Worm (Caenorhabditis elegans) whole organism, mixed stage, embryonic: ENCODE data around the gene T11G6.4.

ENCODE experiments used
- M03D4.4 ChIP-seq: sonication (generic microtip); optimal IDR thresholded peaks from 2 replicates; lab custom pipeline; 2017; ENCODE audit warnings: mild to moderate bottlenecking, missing genetic modification characterization, missing compliant biosample characterization
- bed-3 ChIP-seq: fragments of 200-800 bp; sonication (Bioruptor generic); optimal IDR thresholded peaks from 3 replicates; lab custom pipeline; 2018; ENCODE audit warnings: mild to moderate bottlenecking, missing genetic modification characterization, moderate library complexity, missing compliant biosample characterization
- blmp-1 ChIP-seq: fragments of 150-350 bp; optimal IDR thresholded peaks from 2 replicates; lab custom pipeline; 2014; ENCODE audit warnings: missing biosample characterization, missing genetic modification characterization
- ceh-39 ChIP-seq: fragments of 150-350 bp; optimal IDR thresholded peaks from 2 replicates; lab custom pipeline; 2014; ENCODE audit warnings: missing biosample characterization, missing genetic modification characterization
- ceh-43 ChIP-seq: fragments of 200-800 bp; sonication (Bioruptor generic); optimal IDR thresholded peaks from 2 replicates; lab custom pipeline; 2018; ENCODE audit warnings: mild to moderate bottlenecking, missing genetic modification characterization, moderate library complexity, missing compliant biosample characterization
- ceh-83 ChIP-seq: fragments of 200-800 bp; sonication (Bioruptor generic); optimal IDR thresholded peaks from 2 replicates; lab custom pipeline; 2018; ENCODE audit warnings: mild to moderate bottlenecking, missing genetic modification characterization, missing compliant biosample characterization
- ces-1 ChIP-seq: fragments of 150-350 bp; optimal IDR thresholded peaks from 2 replicates; lab custom pipeline; 2014; ENCODE audit warnings: missing biosample characterization, missing genetic modification reagents, missing genetic modification characterization
- cnd-1 ChIP-seq: fragments of 200-800 bp; sonication (Bioruptor generic); optimal IDR thresholded peaks from 2 replicates; lab custom pipeline; 2018; ENCODE audit warnings: mild to moderate bottlenecking, missing genetic modification characterization, missing compliant biosample characterization
- drap-1 ChIP-seq: fragments of 200-800 bp; sonication (Bioruptor generic); optimal IDR thresholded peaks from 3 replicates; lab custom pipeline; 2018; ENCODE audit warnings: mild to moderate bottlenecking, missing genetic modification characterization, missing compliant biosample characterization
- elt-1 ChIP-seq: sonication (generic microtip); optimal IDR thresholded peaks from 2 replicates; lab custom pipeline; 2017; ENCODE audit warnings: missing genetic modification characterization, mild to moderate bottlenecking, missing compliant biosample characterization, antibody characterized with exemption, moderate library complexity, borderline replicate concordance; ENCODE audit not compliant: insufficient read depth
- elt-3 ChIP-seq: fragments of 150-350 bp; optimal IDR thresholded peaks from 2 replicates; lab custom pipeline; 2014; ENCODE audit warnings: missing biosample characterization, missing genetic modification characterization
- flh-1 ChIP-seq: fragments of 200-800 bp; sonication (Bioruptor generic); optimal IDR thresholded peaks from 2 replicates; lab custom pipeline; 2018; ENCODE audit warnings: mild to moderate bottlenecking, missing genetic modification characterization, moderate library complexity, missing compliant biosample characterization
- ham-2 ChIP-seq: fragments of 200-800 bp; sonication (Bioruptor generic); optimal IDR thresholded peaks from 2 replicates; lab custom pipeline; 2018; ENCODE audit warnings: mild to moderate bottlenecking, missing genetic modification characterization, missing compliant biosample characterization
- hlh-1 ChIP-seq: fragments of 150-350 bp; optimal IDR thresholded peaks from 2 replicates; lab custom pipeline; 2014; ENCODE audit warnings: missing biosample characterization, missing genetic modification reagents, missing genetic modification characterization
- lin-13 ChIP-seq: fragments of 150-350 bp; optimal IDR thresholded peaks from 2 replicates; lab custom pipeline; 2014; ENCODE audit warnings: missing biosample characterization, missing genetic modification characterization
- lin-32 ChIP-seq: fragments of 200-800 bp; sonication (Bioruptor generic); optimal IDR thresholded peaks from 2 replicates; lab custom pipeline; 2018; ENCODE audit warnings: mild to moderate bottlenecking, missing genetic modification characterization, missing compliant biosample characterization
- lsy-2 ChIP-seq: fragments of 150-350 bp; optimal IDR thresholded peaks from 2 replicates; lab custom pipeline; 2014; ENCODE audit warnings: missing biosample characterization, missing genetic modification characterization
- mab-5 ChIP-seq: fragments of 150-350 bp; optimal IDR thresholded peaks from 2 replicates; lab custom pipeline; 2014; ENCODE audit warnings: missing biosample characterization, missing genetic modification characterization
- mep-1 ChIP-seq: fragments of 150-350 bp; optimal IDR thresholded peaks from 2 replicates; lab custom pipeline; 2017; ENCODE audit warnings: missing biosample characterization, missing genetic modification reagents, missing genetic modification characterization, inconsistent platforms
- mls-2 ChIP-seq: sonication (generic microtip); optimal IDR thresholded peaks from 2 replicates; lab custom pipeline; 2016; ENCODE audit warnings: mild to moderate bottlenecking, missing genetic modification characterization, moderate library complexity, missing compliant biosample characterization
- nhr-2 ChIP-seq: fragments of 150-350 bp; optimal IDR thresholded peaks from 2 replicates; lab custom pipeline; 2014; ENCODE audit warnings: missing biosample characterization, missing genetic modification characterization
- nhr-76 ChIP-seq: sonication (generic microtip); optimal IDR thresholded peaks from 2 replicates; lab custom pipeline; 2017; ENCODE audit warnings: missing biosample characterization, missing genetic modification characterization
- pha-4 ChIP-seq: fragments of 150-350 bp; optimal IDR thresholded peaks from 2 replicates; lab custom pipeline; 2018; ENCODE audit warnings: missing biosample characterization, missing genetic modification reagents, missing genetic modification characterization
- sem-2 ChIP-seq: fragments of 200-800 bp; sonication (Bioruptor generic); optimal IDR thresholded peaks from 2 replicates; lab custom pipeline; 2018; ENCODE audit warnings: mild to moderate bottlenecking, missing genetic modification characterization, missing compliant biosample characterization
- snpc-4 ChIP-seq: fragments of 150-350 bp; optimal IDR thresholded peaks from 2 replicates; lab custom pipeline; 2014; ENCODE audit warnings: missing biosample characterization, missing genetic modification characterization
- sptf-1 ChIP-seq: sonication (generic microtip); optimal IDR thresholded peaks from 2 replicates; lab custom pipeline; 2017; ENCODE audit warnings: mild to moderate bottlenecking, missing genetic modification characterization, moderate library complexity, missing compliant biosample characterization
- tbx-8 ChIP-seq: fragments of 200-800 bp; sonication (Bioruptor generic); optimal IDR thresholded peaks from 2 replicates; lab custom pipeline; 2018; ENCODE audit warnings: mild to moderate bottlenecking, missing genetic modification characterization, moderate library complexity, missing compliant biosample characterization
- unc-120 ChIP-seq: sonication (generic microtip); optimal IDR thresholded peaks from 2 replicates; lab custom pipeline; 2017; ENCODE audit warnings: missing genetic modification characterization, missing compliant biosample characterization; ENCODE audit not compliant: poor library complexity, severe bottlenecking
- unc-39 ChIP-seq: fragments of 150-350 bp; optimal IDR thresholded peaks from 2 replicates; lab custom pipeline; 2014; ENCODE audit warnings: missing biosample characterization, missing genetic modification characterization
- unc-62 ChIP-seq: fragments of 150-350 bp; optimal IDR thresholded peaks from 2 replicates; lab custom pipeline; 2014; ENCODE audit warnings: missing biosample characterization, missing genetic modification reagents, missing genetic modification characterization
- zip-8 ChIP-seq: fragments of 150-350 bp; optimal IDR thresholded peaks from 2 replicates; lab custom pipeline; 2014; ENCODE audit warnings: missing biosample characterization, missing genetic modification characterization
- ztf-11 ChIP-seq: fragments of 150-350 bp; optimal IDR thresholded peaks from 2 replicates; lab custom pipeline; 2014; ENCODE audit warnings: missing biosample characterization, missing genetic modification characterization

Gene T11G6.4

DNA sequence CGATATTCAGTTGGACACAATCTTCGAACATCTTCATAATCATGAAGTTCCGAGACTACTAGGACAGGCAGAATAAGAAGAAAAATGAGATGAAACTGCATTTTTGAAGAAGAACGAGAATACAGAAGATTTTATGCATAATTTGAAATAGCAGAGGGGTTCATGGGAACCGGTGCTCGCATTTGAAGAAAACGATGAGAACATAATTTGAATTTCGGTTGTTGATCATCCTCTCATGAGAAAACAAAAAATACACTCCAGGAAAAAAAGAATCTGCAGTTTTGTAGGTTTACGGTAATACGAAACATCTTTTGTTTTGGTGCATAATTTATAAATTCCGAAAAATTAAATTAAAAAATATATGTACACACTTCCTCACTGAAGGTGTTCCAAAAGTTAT, 34.2 kb upstream of the T11G6.4 start, which contains the start of gene srlf-11:
srlf-11 (minus strand) TSS at position 101 of the 400 bp plus-strand sequence.
- TF ChIP-seq mep-1 (no peak), drap-1 (GFP tag; lab: Kevin White, UChicago) (no peak), ceh-39 (no peak), pha-4 (no peak), ceh-43 (GFP tag; lab: Kevin White, UChicago) (no peak), lin-32 (GFP tag; lab: Kevin White, UChicago) (no peak), unc-62 (GFP tag; lab: Kevin White, UChicago) (no peak), M03D4.4 (no peak), blmp-1 (tag; lab: Kevin White, UChicago) (no peak), mls-2 (tag; lab: Kevin White, UChicago) (no peak), ham-2 (GFP tag; lab: Kevin White, UChicago) (no peak), elt-1 (tag; lab: Kevin White, UChicago) (no peak), zip-8 (tag; lab: Kevin White, UChicago) (no peak), cnd-1 (tag; lab: Kevin White, UChicago) (no peak), mab-5 (tag; lab: Kevin White, UChicago) (no peak), nhr-2 (tag; lab: Kevin White, UChicago) (no peak)

DNA sequence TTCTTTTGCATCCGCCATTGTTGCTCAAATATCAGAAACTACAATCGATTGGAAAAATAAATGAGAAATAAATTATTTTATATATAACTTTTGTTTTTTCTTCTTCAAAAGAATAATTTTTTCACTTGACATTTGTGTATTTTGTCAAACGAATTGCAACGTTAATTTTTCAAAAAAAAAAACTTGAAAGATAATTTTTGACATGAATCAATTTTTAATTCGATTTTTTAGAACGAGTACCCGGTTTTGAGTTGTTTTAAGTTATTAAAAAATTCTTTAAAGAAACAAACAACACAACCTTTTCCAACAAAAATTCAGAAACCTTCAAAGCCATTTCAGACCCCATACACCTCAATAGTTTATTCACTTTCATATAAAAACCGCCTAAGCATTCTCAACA, 32.5 kb upstream of the T11G6.4 start, which contains the start of gene F13E9.5:
F13E9.5 (minus strand) TSS at position 101 of the 400 bp plus-strand sequence.
- TF ChIP-seq hlh-1 (tag; lab: Kevin White, UChicago) (no peak), sem-2 (GFP tag; lab: Kevin White, UChicago) (no peak), ces-1 (no peak), ceh-83 (GFP tag; lab: Kevin White, UChicago) (no peak), zip-8 (tag; lab: Kevin White, UChicago) (no peak), flh-1 (GFP tag; lab: Kevin White, UChicago) (no peak)
- TF ChIP-seq, all 35 proteins: peak for 0

DNA sequence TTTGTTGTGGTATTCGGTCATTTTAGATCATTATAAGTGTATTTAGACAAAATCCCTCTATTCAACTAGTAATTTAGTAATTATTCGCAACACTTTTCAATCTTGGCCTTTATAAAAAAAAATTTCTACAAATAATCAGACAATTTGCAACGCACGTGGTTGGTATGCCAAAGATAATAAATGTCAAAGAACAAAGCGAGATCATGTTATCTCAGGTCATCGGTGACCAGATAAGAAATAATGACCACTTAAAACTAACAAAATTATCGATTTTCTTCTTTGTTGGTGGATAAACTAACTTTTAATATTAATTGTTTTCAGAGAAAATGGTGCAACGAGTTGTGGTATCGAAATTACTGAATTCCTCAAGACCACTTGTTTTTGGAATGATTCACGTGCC, 29.5 kb upstream of the T11G6.4 start, which contains the start of gene F13E9.13:
F13E9.13 (plus strand) TSS at position 317 of the 400 bp plus-strand sequence.
- no peak for TF ChIP-seq ceh-83 (GFP tag; lab: Kevin White, UChicago)
- TF ChIP-seq elt-1 (tag; lab: Kevin White, UChicago), result peak; percentile 88

DNA sequence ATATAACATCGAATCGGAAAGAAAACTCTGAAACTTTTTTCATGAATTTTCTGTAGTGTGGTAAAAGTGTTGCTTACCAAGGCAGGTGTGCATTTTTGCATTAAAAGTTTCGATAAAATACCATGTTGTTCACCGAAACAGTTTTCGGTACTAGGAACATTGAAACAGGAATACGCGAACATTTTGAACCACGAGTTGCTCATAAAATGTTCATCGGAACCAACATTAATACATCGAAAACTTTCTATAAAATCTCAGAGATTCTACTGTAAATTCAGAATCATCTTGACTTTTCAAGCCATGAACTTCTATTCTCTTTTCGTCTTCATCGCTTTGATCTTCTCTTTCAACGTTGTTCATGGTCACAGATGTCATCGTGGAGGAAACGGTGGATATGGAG, 28.5 kb upstream of the T11G6.4 start, which contains the start of gene fipr-15:
fipr-15 (plus strand) TSS at position 301 of the 400 bp plus-strand sequence.
- TF ChIP-seq tbx-8 (GFP tag; lab: Kevin White, UChicago) (no peak), mep-1 (no peak), unc-39 (tag; lab: Kevin White, UChicago) (no peak), lin-32 (GFP tag; lab: Kevin White, UChicago) (no peak), hlh-1 (tag; lab: Kevin White, UChicago) (no peak), sptf-1 (tag; lab: Kevin White, UChicago) (no peak), lin-13 (no peak), snpc-4 (tag; lab: Kevin White, UChicago) (no peak), pha-4 (no peak), unc-120 (tag; lab: Kevin White, UChicago) (no peak), unc-62 (GFP tag; lab: Kevin White, UChicago) (no peak), ztf-11 (tag; lab: Kevin White, UChicago) (no peak), zip-8 (tag; lab: Kevin White, UChicago) (no peak), ceh-43 (GFP tag; lab: Kevin White, UChicago) (no peak)
- TF ChIP-seq, all 35 proteins: peak for 0

DNA sequence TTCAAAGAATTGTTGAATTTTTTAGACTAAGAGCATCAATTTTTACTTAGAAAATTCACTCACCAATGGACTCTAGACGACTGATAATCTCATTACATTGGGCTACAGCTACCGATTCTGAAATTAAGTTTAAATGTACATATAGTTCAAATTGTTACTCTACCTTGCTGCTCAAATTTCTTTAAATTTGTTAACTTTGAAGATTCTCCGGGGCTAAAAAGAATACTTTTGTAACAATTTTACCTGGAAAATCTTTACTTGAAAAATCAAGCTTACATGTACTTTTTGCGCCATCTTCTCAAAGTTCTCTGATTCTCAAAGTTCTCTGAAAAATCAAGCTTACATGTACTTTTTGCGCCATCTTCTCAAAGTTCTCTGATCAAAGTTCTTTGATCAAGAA, 27.8 kb upstream of the T11G6.4 start, which contains the start of gene sdz-13:
sdz-13 (minus strand) TSS at position 101 of the 400 bp plus-strand sequence.
- no peak for TF ChIP-seq ham-2 (GFP tag; lab: Kevin White, UChicago)
- TF ChIP-seq zip-8 (tag; lab: Kevin White, UChicago), result no peak
- no peak for TF ChIP-seq cnd-1 (tag; lab: Kevin White, UChicago)
- TF ChIP-seq tbx-8 (GFP tag; lab: Kevin White, UChicago), result no peak
- TF ChIP-seq lin-32 (GFP tag; lab: Kevin White, UChicago), result no peak

DNA sequence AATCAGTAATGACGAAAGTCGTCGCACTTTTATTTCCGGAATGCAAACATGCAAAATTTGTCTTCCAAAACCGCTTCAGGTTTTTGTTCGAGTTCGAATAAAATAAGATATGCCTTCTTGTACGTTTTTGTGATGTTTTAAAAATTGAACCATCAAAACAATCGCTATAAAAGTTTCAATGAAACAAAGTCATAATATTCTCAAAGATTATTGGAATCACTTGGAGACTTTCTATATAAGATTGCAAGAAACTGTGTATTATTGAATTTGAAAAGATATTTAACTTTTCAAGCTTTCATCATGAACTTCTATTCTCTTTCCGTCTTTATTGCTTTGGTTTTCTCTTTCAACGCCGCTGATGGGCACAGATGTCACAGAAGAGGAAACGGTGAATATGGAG, 25.1 kb upstream of the T11G6.4 start, which contains the start of gene fipr-14:
fipr-14 (plus strand) TSS at position 301 of the 400 bp plus-strand sequence.
- TF ChIP-seq ham-2 (GFP tag; lab: Kevin White, UChicago), result no peak
- no peak for TF ChIP-seq bed-3 (GFP tag; lab: Kevin White, UChicago)
- TF ChIP-seq lsy-2, result no peak
- TF ChIP-seq elt-3 (tag; lab: Kevin White, UChicago), result no peak
- TF ChIP-seq ztf-11 (tag; lab: Kevin White, UChicago), result no peak
- TF ChIP-seq lin-13, result no peak
- no peak for TF ChIP-seq unc-120 (tag; lab: Kevin White, UChicago)
- TF ChIP-seq lin-32 (GFP tag; lab: Kevin White, UChicago), result no peak
- no peak for TF ChIP-seq nhr-76 (tag; lab: Kevin White, UChicago)
- no peak for TF ChIP-seq flh-1 (GFP tag; lab: Kevin White, UChicago)
- no peak for TF ChIP-seq ceh-43 (GFP tag; lab: Kevin White, UChicago)
- TF ChIP-seq sptf-1 (tag; lab: Kevin White, UChicago), result no peak
